Worm (Caenorhabditis elegans): ENCODE results near the gene folt-3.

ce11 chrV:7601443-7601842 is 8.1 kb downstream of the folt-3 start, which contains the start of gene scl-26:
- TF ChIP-seq lin-39 (tag; optimal IDR thresholded peaks at IDR 0.05): no peak
- no peak for TF ChIP-seq nhr-28 (tag; optimal IDR thresholded peaks at IDR 0.05)
- no peak for TF ChIP-seq jun-1 (tag; optimal IDR thresholded peaks at IDR 0.05)
- TF ChIP-seq fos-1 (tag; optimal IDR thresholded peaks at IDR 0.05): no peak
- no peak for TF ChIP-seq lsy-2 (tag; optimal IDR thresholded peaks at IDR 0.05)
- TF ChIP-seq madf-5 (GFP tag; IDR thresholded peaks at IDR 0.05): no peak

Measured in whole organism, L4 larva.